Fruit fly (Drosophila melanogaster): Measurements from ENCODE around the gene odd.

DNA sequence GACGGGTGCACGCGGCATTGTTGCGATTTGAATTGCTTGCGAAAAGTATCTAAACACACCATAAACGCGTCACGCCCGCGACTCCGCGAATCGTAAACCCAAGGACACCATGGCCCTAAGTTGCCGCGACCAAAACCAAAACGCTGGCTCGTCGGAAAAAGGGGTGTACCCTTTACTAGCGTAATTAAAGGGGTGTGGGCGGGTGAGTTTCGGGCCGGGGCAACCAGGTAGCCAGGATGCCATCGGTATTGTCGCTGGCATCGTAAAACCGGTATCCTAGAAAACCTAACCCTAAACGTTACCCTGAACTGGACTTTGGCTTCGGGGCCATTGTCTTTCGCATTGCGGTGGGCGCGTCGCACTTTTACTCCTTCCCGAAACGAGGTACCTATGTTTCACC is 4.1 kb upstream of the odd start:
- TF ChIP-seq CG14711 (tag; optimal IDR thresholded peaks at IDR 0.05) (no peak), CG33017 (tag; optimal IDR thresholded peaks at IDR 0.05) (no peak), toe (GFP tag; optimal IDR thresholded peaks at IDR 0.05) (no peak), CG5204 (GFP tag; optimal IDR thresholded peaks at IDR 0.05) (no peak), CG1620 (GFP tag; optimal IDR thresholded peaks at IDR 0.05) (no peak), CG7101 (tag; optimal IDR thresholded peaks at IDR 0.05) (no peak), ovo (GFP tag; optimal IDR thresholded peaks at IDR 0.05) (no peak), Crg-1 (GFP tag; optimal IDR thresholded peaks at IDR 0.05) (no peak), CG12768 (GFP tag; optimal IDR thresholded peaks at IDR 0.05) (no peak), kay (GFP tag; ENCODE audit: borderline replicate concordance) (no peak)

Data from whole organism, adult.